Worm (Caenorhabditis elegans) whole organism, L4 larva: Measurements from ENCODE around the gene C46F9.6.

Source experiments
- Y48G9A.11 ChIP-seq: fragments of 200-800 bp; sonication (Bioruptor generic); IDR thresholded peaks from 2 replicates; pipeline ENCODE4 v1.3.6; 2022; ENCODE audit warnings: missing genetic modification reagents, missing genetic modification characterization, missing compliant biosample characterization
- ama-1 ChIP-seq: fragments of 150-350 bp; optimal IDR thresholded peaks from 2 replicates; lab custom pipeline; 2014; ENCODE audit warnings: inconsistent platforms, mixed read lengths
- ceh-44 ChIP-seq: fragments of 200-800 bp; sonication (Bioruptor generic); IDR thresholded peaks from 2 replicates; pipeline ENCODE4 v1.3.6; 2022; ENCODE audit warnings: missing genetic modification reagents, missing genetic modification characterization, missing compliant biosample characterization
- ceh-82 ChIP-seq: sonication (generic microtip); optimal IDR thresholded peaks from 2 replicates; lab custom pipeline; 2017; ENCODE audit warnings: missing biosample characterization, missing genetic modification characterization
- egl-27 ChIP-seq: sonication (generic microtip); optimal IDR thresholded peaks from 3 replicates; lab custom pipeline; 2017; ENCODE audit warnings: missing biosample characterization, missing genetic modification reagents, missing genetic modification characterization
- mdl-1 ChIP-seq, 2 experiments: fragments of 150-350 bp in 1 of 2; sonication (generic microtip) in 1 of 2; optimal IDR thresholded peaks; 2 replicates each; lab custom pipeline; 2014 to 2017; ENCODE audit warnings: missing biosample characterization in 2 of 2, missing genetic modification characterization in 2 of 2
- nhr-237 ChIP-seq: sonication (generic microtip); optimal IDR thresholded peaks from 2 replicates; lab custom pipeline; 2017; ENCODE audit warnings: missing biosample characterization, missing genetic modification characterization
- nhr-28 ChIP-seq: fragments of 150-350 bp; optimal IDR thresholded peaks from 2 replicates; lab custom pipeline; 2014; ENCODE audit warnings: missing biosample characterization, missing genetic modification characterization
- nhr-77 ChIP-seq: fragments of 150-350 bp; optimal IDR thresholded peaks from 2 replicates; lab custom pipeline; 2014; ENCODE audit warnings: missing biosample characterization, missing genetic modification characterization
- snpc-4 ChIP-seq: fragments of 150-350 bp; optimal IDR thresholded peaks from 2 replicates; lab custom pipeline; 2014; ENCODE audit warnings: missing biosample characterization, missing genetic modification characterization
- spr-1 ChIP-seq: sonication (generic microtip); optimal IDR thresholded peaks from 2 replicates; lab custom pipeline; 2016; ENCODE audit warnings: mild to moderate bottlenecking, missing genetic modification characterization, missing compliant biosample characterization

ce11 chrII:1864278-1864677 lies 33.8 kb upstream of the C46F9.6 start, which contains the start of gene C16C4.17:
- TF ChIP-seq nhr-28 (no peak), nhr-77 (tag; lab: Kevin White, UChicago) (no peak), ceh-44 (GFP tag; lab: Robert Waterston, UW) (no peak), ama-1 (lab: Kevin White, UChicago) (no peak), mdl-1 (tag; optimal IDR thresholded peaks at IDR 0.05; lab: Kevin White, UChicago) (no peak), spr-1 (tag; lab: Kevin White, UChicago) (no peak), Y48G9A.11 (GFP tag; lab: Robert Waterston, UW) (no peak), egl-27 (tag; lab: Kevin White, UChicago) (no peak), ceh-82 (tag; lab: Kevin White, UChicago) (no peak), snpc-4 (tag; lab: Kevin White, UChicago) (no peak), nhr-237 (tag; lab: Kevin White, UChicago) (no peak)
